Fruit fly (Drosophila melanogaster) whole organism, adult: ENCODE results near the gene TotB.

Experiments
- CG11617 ChIP-seq: fragments of 200-800 bp; sonication (Bioruptor generic); optimal IDR thresholded peaks from 2 replicates; lab custom pipeline; 2017; ENCODE audit warnings: mild to moderate bottlenecking, missing biosample characterization, missing genetic modification reagents, missing genetic modification characterization
- CG12768 ChIP-seq: fragments of 200-800 bp; sonication (Bioruptor generic); optimal IDR thresholded peaks from 2 replicates; lab custom pipeline; 2017; ENCODE audit warnings: missing biosample characterization, missing genetic modification characterization, mild to moderate bottlenecking, moderate library complexity, missing genetic modification reagents
- CG14711 ChIP-seq: fragments of 200-800 bp; sonication (Bioruptor generic); optimal IDR thresholded peaks from 2 replicates; lab custom pipeline; 2018; ENCODE audit warnings: missing biosample characterization, mild to moderate bottlenecking, missing genetic modification characterization, moderate library complexity
- CG1620 ChIP-seq: fragments of 200-800 bp; sonication (Bioruptor generic); optimal IDR thresholded peaks from 2 replicates; lab custom pipeline; 2016; ENCODE audit warnings: missing biosample characterization, missing genetic modification characterization
- CG33017 ChIP-seq: fragments of 200-800 bp; sonication (Bioruptor generic); optimal IDR thresholded peaks from 2 replicates; lab custom pipeline; 2018; ENCODE audit warnings: missing biosample characterization, mild to moderate bottlenecking, missing genetic modification characterization, moderate library complexity
- CG5204 ChIP-seq: fragments of 200-800 bp; sonication (Bioruptor generic); optimal IDR thresholded peaks from 2 replicates; lab custom pipeline; 2016; ENCODE audit warnings: missing biosample characterization, missing genetic modification characterization
- CG7045 ChIP-seq: fragments of 200-800 bp; sonication (Bioruptor generic); optimal IDR thresholded peaks from 2 replicates; lab custom pipeline; 2017; ENCODE audit warnings: missing biosample characterization, mild to moderate bottlenecking, missing genetic modification characterization
- CG7101 ChIP-seq: fragments of 200-800 bp; sonication (Bioruptor generic); optimal IDR thresholded peaks from 2 replicates; lab custom pipeline; 2018; ENCODE audit warnings: missing biosample characterization, mild to moderate bottlenecking, missing genetic modification characterization, moderate library complexity
- Clk ChIP-seq: fragments of 200-800 bp; sonication (Bioruptor generic); optimal IDR thresholded peaks from 2 replicates; lab custom pipeline; 2017; ENCODE audit warnings: missing biosample characterization, missing genetic modification characterization
- Crg-1 ChIP-seq: fragments of 200-800 bp; sonication (Bioruptor generic); optimal IDR thresholded peaks from 2 replicates; lab custom pipeline; 2016; ENCODE audit warnings: missing biosample characterization, missing genetic modification characterization
- Hr96 ChIP-seq: fragments of 200-800 bp; sonication (Bioruptor generic); optimal IDR thresholded peaks from 2 replicates; lab custom pipeline; 2016; ENCODE audit warnings: missing biosample characterization, missing genetic modification characterization
- Mnt ChIP-seq: fragments of 200-800 bp; sonication (Bioruptor generic); optimal IDR thresholded peaks from 2 replicates; lab custom pipeline; 2016; ENCODE audit warnings: missing biosample characterization, mild to moderate bottlenecking, missing genetic modification characterization
- bab1 ChIP-seq: fragments of 200-800 bp; sonication (Bioruptor generic); optimal IDR thresholded peaks from 3 replicates; lab custom pipeline; 2019; ENCODE audit warnings: missing biosample characterization, mild to moderate bottlenecking, missing genetic modification characterization, moderate library complexity
- cic ChIP-seq: fragments of 200-800 bp; sonication (Bioruptor generic); optimal IDR thresholded peaks from 2 replicates; lab custom pipeline; 2017; ENCODE audit warnings: missing biosample characterization, mild to moderate bottlenecking, missing genetic modification characterization, moderate library complexity
- cnc ChIP-seq, 2 experiments: fragments of >200 bp; optimal IDR thresholded peaks; 2 replicates each; lab custom pipeline; 2017
- kay ChIP-seq: fragments of 200-800 bp; sonication (Bioruptor generic); peaks from one replicate; lab custom pipeline; 2016; ENCODE audit warnings: missing biosample characterization, missing genetic modification characterization, borderline replicate concordance
- ovo ChIP-seq: fragments of 200-800 bp; sonication (Bioruptor generic); optimal IDR thresholded peaks from 2 replicates; lab custom pipeline; 2016; ENCODE audit warnings: missing biosample characterization, missing genetic modification characterization
- pad ChIP-seq: fragments of 200-800 bp; sonication (Bioruptor generic); optimal IDR thresholded peaks from 3 replicates; lab custom pipeline; 2017; ENCODE audit warnings: missing biosample characterization, missing genetic modification characterization, mild to moderate bottlenecking, moderate library complexity, missing genetic modification reagents
- tj ChIP-seq: fragments of 200-800 bp; sonication (Bioruptor generic); optimal IDR thresholded peaks from 3 replicates; lab custom pipeline; 2017; ENCODE audit warnings: missing biosample characterization, mild to moderate bottlenecking, missing genetic modification characterization, moderate library complexity
- toe ChIP-seq: fragments of 200-800 bp; sonication (Bioruptor generic); optimal IDR thresholded peaks from 2 replicates; lab custom pipeline; 2016; ENCODE audit warnings: missing biosample characterization, missing genetic modification characterization

The TotB gene

dm6 chr3R:20850395-20851039, 23.2 kb upstream of the TotB start, which contains the start of gene RpS30:
Gene RpS30, plus strand, starts transcription at chr3R:20850516.
- TF ChIP-seq pad (peak; percentile 37), CG12768 (GFP tag; lab: Kevin White, UChicago) (no peak), CG11617 (GFP tag; lab: Kevin White, UChicago) (no peak), Clk (no peak), CG1620 (GFP tag; lab: Kevin White, UChicago) (peak; percentile 22), CG7101 (tag; lab: Kevin White, UChicago) (peak; percentile 55), kay (GFP tag; lab: Kevin White, UChicago) (no peak), CG7045 (GFP tag; lab: Kevin White, UChicago) (no peak), Crg-1 (GFP tag; lab: Kevin White, UChicago) (no peak), Mnt (GFP tag; lab: Kevin White, UChicago) (peak; percentile 92), Hr96 (GFP tag; lab: Kevin White, UChicago) (peak; percentile 37), cic (GFP tag; lab: Kevin White, UChicago) (peak; percentile 25), CG33017 (no peak), CG5204 (GFP tag; lab: Kevin White, UChicago) (no peak), ovo (GFP tag; lab: Kevin White, UChicago) (no peak), tj (GFP tag; lab: Kevin White, UChicago) (peak; percentile 51), toe (GFP tag; lab: Kevin White, UChicago) (peak; percentile 1), CG14711 (tag; lab: Kevin White, UChicago) (peak; percentile 72), bab1 (GFP tag; lab: Kevin White, UChicago) (peak; percentile 79)

- TF ChIP-seq CG33017 (no peak), CG14711 (tag; lab: Kevin White, UChicago) (no peak), CG7045 (GFP tag; lab: Kevin White, UChicago) (no peak), ovo (GFP tag; lab: Kevin White, UChicago) (no peak), pad (no peak), cnc (optimal IDR thresholded peaks at IDR 0.05; lab: Kevin White, UChicago) (no peak), CG5204 (GFP tag; lab: Kevin White, UChicago) (no peak), tj (GFP tag; lab: Kevin White, UChicago) (no peak), CG1620 (GFP tag; lab: Kevin White, UChicago) (no peak), kay (GFP tag; lab: Kevin White, UChicago) (no peak)
Measured at dm6 chr3R:20859845-20860244, 13.9 kb upstream of the TotB start, which contains the start of gene Ir93a. Gene Ir93a, minus strand, starts transcription at chr3R:20859945.

- TF ChIP-seq CG14711 (tag; lab: Kevin White, UChicago) = peak; percentile 27
- no peak for TF ChIP-seq kay (GFP tag; lab: Kevin White, UChicago)
Measured at dm6 chr3R:20866204-20866603, 7.5 kb upstream of the TotB start, which contains the start of gene KaiR1D. Gene KaiR1D, minus strand, starts transcription at chr3R:20866231.

dm6 chr3R:20870736-20871135, 3.0 kb upstream of the TotB start, which contains the start of gene TotA:
Gene TotA, plus strand, starts transcription at chr3R:20871036.
- no peak for TF ChIP-seq Hr96 (GFP tag; lab: Kevin White, UChicago)
- TF ChIP-seq Mnt (GFP tag; lab: Kevin White, UChicago) = no peak
- no peak for TF ChIP-seq CG7045 (GFP tag; lab: Kevin White, UChicago)
- no peak for TF ChIP-seq bab1 (GFP tag; lab: Kevin White, UChicago)
- no peak for TF ChIP-seq tj (GFP tag; lab: Kevin White, UChicago)
- TF ChIP-seq CG1620 (GFP tag; lab: Kevin White, UChicago) = no peak
- no peak for TF ChIP-seq CG12768 (GFP tag; lab: Kevin White, UChicago)
- TF ChIP-seq cnc (optimal IDR thresholded peaks at IDR 0.05; lab: Kevin White, UChicago) = no peak
- TF ChIP-seq CG14711 (tag; lab: Kevin White, UChicago) = no peak
- no peak for TF ChIP-seq kay (GFP tag; lab: Kevin White, UChicago)
- TF ChIP-seq toe (GFP tag; lab: Kevin White, UChicago) = no peak
- TF ChIP-seq CG11617 (GFP tag; lab: Kevin White, UChicago) = no peak
- TF ChIP-seq Crg-1 (GFP tag; lab: Kevin White, UChicago) = no peak
- TF ChIP-seq CG7101 (tag; lab: Kevin White, UChicago) = no peak
- TF ChIP-seq CG33017 = no peak
- no peak for TF ChIP-seq Clk
- TF ChIP-seq pad = no peak
- TF ChIP-seq ovo (GFP tag; lab: Kevin White, UChicago) = no peak
- no peak for TF ChIP-seq CG5204 (GFP tag; lab: Kevin White, UChicago)

- TF ChIP-seq Hr96 (GFP tag; lab: Kevin White, UChicago) = no peak
- no peak for TF ChIP-seq cic (GFP tag; lab: Kevin White, UChicago)
- no peak for TF ChIP-seq CG11617 (GFP tag; lab: Kevin White, UChicago)
- no peak for TF ChIP-seq ovo (GFP tag; lab: Kevin White, UChicago)
- no peak for TF ChIP-seq CG14711 (tag; lab: Kevin White, UChicago)
- no peak for TF ChIP-seq CG7045 (GFP tag; lab: Kevin White, UChicago)
- TF ChIP-seq kay (GFP tag; lab: Kevin White, UChicago) = no peak
- no peak for TF ChIP-seq CG1620 (GFP tag; lab: Kevin White, UChicago)
- no peak for TF ChIP-seq bab1 (GFP tag; lab: Kevin White, UChicago)
- no peak for TF ChIP-seq CG12768 (GFP tag; lab: Kevin White, UChicago)
- no peak for TF ChIP-seq CG33017
- no peak for TF ChIP-seq CG5204 (GFP tag; lab: Kevin White, UChicago)
Measured at dm6 chr3R:20872688-20873087, 1.1 kb upstream of the TotB start, which contains the start of gene TotC. Gene TotC, plus strand, starts transcription at chr3R:20872988.

dm6 chr3R:20876680-20877079, 2.9 kb downstream of the TotB start:
- TF ChIP-seq CG1620 (GFP tag; lab: Kevin White, UChicago) (no peak), toe (GFP tag; lab: Kevin White, UChicago) (no peak), kay (GFP tag; lab: Kevin White, UChicago) (no peak), bab1 (GFP tag; lab: Kevin White, UChicago) (no peak), CG12768 (GFP tag; lab: Kevin White, UChicago) (no peak), CG7045 (GFP tag; lab: Kevin White, UChicago) (no peak), Clk (no peak), CG7101 (tag; lab: Kevin White, UChicago) (no peak), cic (GFP tag; lab: Kevin White, UChicago) (no peak), CG11617 (GFP tag; lab: Kevin White, UChicago) (no peak), CG14711 (tag; lab: Kevin White, UChicago) (no peak), tj (GFP tag; lab: Kevin White, UChicago) (no peak), CG5204 (GFP tag; lab: Kevin White, UChicago) (no peak), Mnt (GFP tag; lab: Kevin White, UChicago) (no peak), pad (no peak)
